Fruit fly (Drosophila melanogaster) whole organism, pupa: Measurements from ENCODE around the gene CG5953.

Source experiments
- CG10348 ChIP-seq: fragments of 200-800 bp; sonication (Bioruptor generic); IDR thresholded peaks from 2 replicates; pipeline ENCODE4 v1.3.6; 2022; ENCODE audit warnings: missing biosample characterization, missing genetic modification characterization
- CG12605 ChIP-seq: fragments of 200-800 bp; sonication (Bioruptor generic); IDR thresholded peaks from 2 replicates; pipeline ENCODE4 v1.3.6; 2022; ENCODE audit warnings: missing biosample characterization, missing genetic modification characterization
- CG13204 ChIP-seq: fragments of 200-800 bp; sonication (Bioruptor generic); optimal IDR thresholded peaks from 2 replicates; lab custom pipeline; 2018; ENCODE audit warnings: missing biosample characterization, mild to moderate bottlenecking, missing genetic modification characterization, moderate library complexity
- CG14655 ChIP-seq: fragments of 200-800 bp; sonication (Bioruptor generic); optimal IDR thresholded peaks from 3 replicates; lab custom pipeline; 2017; ENCODE audit warnings: mild to moderate bottlenecking, missing biosample characterization, missing genetic modification reagents, missing genetic modification characterization
- CG15710 ChIP-seq: fragments of 200-800 bp; sonication (Bioruptor generic); optimal IDR thresholded peaks from 2 replicates; lab custom pipeline; 2018; ENCODE audit warnings: missing biosample characterization, mild to moderate bottlenecking, missing genetic modification characterization, moderate library complexity
- CG17806 ChIP-seq: fragments of 200-800 bp; sonication (Bioruptor generic); optimal IDR thresholded peaks from 2 replicates; lab custom pipeline; 2018; ENCODE audit warnings: missing biosample characterization, mild to moderate bottlenecking, missing genetic modification characterization, moderate library complexity
- CG32121 ChIP-seq: fragments of 200-800 bp; sonication (Bioruptor generic); IDR thresholded peaks from 2 replicates; pipeline ENCODE4 v1.3.6; 2022; ENCODE audit warnings: missing biosample characterization, missing genetic modification characterization
- CG34367 ChIP-seq: fragments of 200-800 bp; sonication (Bioruptor generic); optimal IDR thresholded peaks from 2 replicates; lab custom pipeline; 2018; ENCODE audit warnings: missing biosample characterization, mild to moderate bottlenecking, missing genetic modification characterization
- CG4496 ChIP-seq: fragments of 200-800 bp; sonication (Bioruptor generic); IDR thresholded peaks from 3 replicates; pipeline ENCODE4 v1.3.6; 2022; ENCODE audit warnings: missing biosample characterization, missing genetic modification characterization
- CG8159 ChIP-seq: fragments of 200-800 bp; sonication (Bioruptor generic); optimal IDR thresholded peaks from 3 replicates; lab custom pipeline; 2018; ENCODE audit warnings: missing biosample characterization, mild to moderate bottlenecking, missing genetic modification characterization, moderate library complexity
- CG8301 ChIP-seq: fragments of 200-800 bp; sonication (Bioruptor generic); optimal IDR thresholded peaks from 2 replicates; lab custom pipeline; 2018; ENCODE audit warnings: missing biosample characterization, mild to moderate bottlenecking, missing genetic modification characterization
- CG9948 ChIP-seq: fragments of 200-800 bp; sonication (Bioruptor generic); optimal IDR thresholded peaks from 2 replicates; lab custom pipeline; 2018; ENCODE audit warnings: missing biosample characterization, mild to moderate bottlenecking, missing genetic modification characterization, moderate library complexity
- D1 ChIP-seq: fragments of 200-800 bp; sonication (Bioruptor generic); optimal IDR thresholded peaks from 2 replicates; lab custom pipeline; 2018; ENCODE audit warnings: missing biosample characterization, mild to moderate bottlenecking, missing genetic modification characterization, moderate library complexity
- EcR ChIP-seq: fragments of 200-800 bp; sonication (Bioruptor generic); optimal IDR thresholded peaks from 3 replicates; lab custom pipeline; 2019; ENCODE audit warnings: missing biosample characterization, missing genetic modification characterization, mild to moderate bottlenecking, moderate library complexity, missing genetic modification reagents
- Ets98B ChIP-seq: fragments of 200-800 bp; sonication (Bioruptor generic); IDR thresholded peaks from 2 replicates; pipeline ENCODE4 v1.3.6; 2022; ENCODE audit warnings: missing biosample characterization, missing genetic modification characterization
- Pif1A ChIP-seq: fragments of 200-800 bp; sonication (Bioruptor generic); optimal IDR thresholded peaks from 3 replicates; lab custom pipeline; 2016; ENCODE audit warnings: missing biosample characterization, missing genetic modification characterization
- Pif1B ChIP-seq: fragments of 200-800 bp; sonication (Bioruptor generic); optimal IDR thresholded peaks from 3 replicates; lab custom pipeline; 2016; ENCODE audit warnings: missing biosample characterization, missing genetic modification characterization
- Snoo ChIP-seq: fragments of 200-800 bp; sonication (Bioruptor generic); optimal IDR thresholded peaks from 3 replicates; lab custom pipeline; 2017; ENCODE audit warnings: missing biosample characterization, mild to moderate bottlenecking, missing genetic modification characterization, inconsistent platforms
- fd96Ca ChIP-seq: fragments of 200-800 bp; sonication (Bioruptor generic); IDR thresholded peaks from 3 replicates; pipeline ENCODE4 v1.3.6; 2022; ENCODE audit warnings: missing biosample characterization, missing genetic modification characterization
- gl ChIP-seq: fragments of 200-800 bp; sonication (Bioruptor generic); optimal IDR thresholded peaks from 2 replicates; lab custom pipeline; 2018; ENCODE audit warnings: missing biosample characterization, mild to moderate bottlenecking, missing genetic modification characterization
- rn ChIP-seq: fragments of 200-800 bp; sonication (Bioruptor generic); IDR thresholded peaks from 2 replicates; pipeline ENCODE4 v1.3.6; 2022; ENCODE audit warnings: missing biosample characterization, missing genetic modification characterization

CG5953 gene

DNA sequence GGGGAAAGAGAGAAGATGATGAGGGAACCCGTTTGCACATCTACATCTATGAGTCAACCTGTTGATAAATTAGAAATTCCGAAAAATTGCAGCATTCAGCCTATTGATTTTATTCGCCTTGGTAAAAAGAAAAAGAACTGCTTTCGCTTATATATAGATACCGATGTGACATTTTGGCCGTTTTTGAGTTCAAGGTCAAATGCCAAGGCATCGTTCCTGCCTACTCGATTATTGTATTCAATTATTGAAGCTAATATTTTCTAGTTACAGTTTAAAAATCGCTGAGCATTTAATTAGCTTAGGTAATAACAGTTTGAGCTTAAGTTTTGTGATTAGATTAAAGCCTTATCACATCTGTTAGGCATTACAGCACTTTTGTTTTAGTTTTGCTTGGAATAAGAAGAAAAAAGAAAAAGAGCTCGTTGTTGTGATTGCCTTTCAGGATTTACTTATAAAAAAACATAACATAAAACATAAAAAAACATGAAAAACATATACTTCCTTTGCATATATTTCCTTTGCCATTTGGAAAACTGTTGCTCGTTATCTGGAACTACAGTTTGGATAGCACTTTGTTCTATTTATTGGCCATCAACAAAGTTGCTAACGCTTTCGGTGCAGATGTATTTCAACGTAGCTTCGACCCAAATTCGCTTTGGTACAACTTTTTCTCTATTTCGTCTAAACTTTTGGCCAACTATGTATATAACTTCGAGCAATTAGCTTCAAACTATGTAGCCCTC, 38.5 kb downstream of the CG5953 start:
- TF ChIP-seq Pif1B (no peak), CG15710 (tag; lab: Kevin White, UChicago) (no peak), Pif1A (GFP tag; lab: Kevin White, UChicago) (no peak), CG10348 (GFP tag; lab: Robert Waterston, UW) (no peak), CG32121 (no peak), EcR (GFP tag; lab: Kevin White, UChicago) (no peak), rn (GFP tag; lab: Robert Waterston, UW) (no peak), CG4496 (GFP tag; lab: Robert Waterston, UW) (no peak), gl (tag; lab: Kevin White, UChicago) (no peak), CG8301 (tag; lab: Kevin White, UChicago) (no peak)
- TF ChIP-seq, all 21 proteins: peak for 0

DNA sequence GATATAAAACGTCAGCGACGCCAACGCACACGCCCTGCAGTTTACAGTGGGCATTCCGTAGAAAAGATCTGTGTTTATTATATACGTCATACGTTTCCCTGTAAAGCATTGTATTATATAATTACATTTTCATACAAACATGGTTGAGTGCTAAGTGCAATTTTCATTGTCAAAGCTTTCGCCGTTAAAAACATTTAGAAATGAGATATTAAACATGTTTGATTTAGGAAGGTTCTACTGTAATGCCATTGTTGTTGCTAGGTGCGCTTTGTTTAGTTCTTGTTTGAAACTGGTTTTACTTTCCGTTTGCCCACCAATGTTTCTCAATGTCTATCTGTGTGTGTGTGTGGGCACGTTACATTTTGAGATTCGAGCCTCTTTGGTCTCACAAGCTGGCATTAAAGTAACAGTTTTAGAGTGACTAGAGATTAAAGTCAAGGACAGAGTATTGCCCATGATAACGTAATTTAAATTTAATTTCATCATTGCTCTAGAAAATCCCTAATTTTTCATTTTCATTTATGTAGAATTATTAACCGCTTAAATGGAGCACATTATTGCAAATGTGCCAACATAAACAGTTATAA, 40.0 kb downstream of the CG5953 start:
- peak; percentile 89 for TF ChIP-seq CG8159
- peak; percentile 88 for TF ChIP-seq CG13204 (GFP tag; lab: Kevin White, UChicago)
- TF ChIP-seq EcR (GFP tag; lab: Kevin White, UChicago) = peak; percentile 54
- TF ChIP-seq CG9948 (tag; lab: Kevin White, UChicago) = peak; percentile 92
- TF ChIP-seq CG8301 (tag; lab: Kevin White, UChicago) = peak; percentile 90
- peak; percentile 91 for TF ChIP-seq fd96Ca
- peak; percentile 93 for TF ChIP-seq CG14655 (GFP tag; lab: Kevin White, UChicago)
- peak; percentile 94 for TF ChIP-seq CG4496 (GFP tag; lab: Robert Waterston, UW)
- TF ChIP-seq Snoo (tag; lab: Kevin White, UChicago) = peak; percentile 74
- peak; percentile 91 for TF ChIP-seq CG17806 (tag; lab: Kevin White, UChicago)
- TF ChIP-seq CG34367 (tag; lab: Kevin White, UChicago) = peak; percentile 93
- peak; percentile 83 for TF ChIP-seq D1 (tag; lab: Kevin White, UChicago)
- peak; percentile 50 for TF ChIP-seq rn (GFP tag; lab: Robert Waterston, UW)
- peak; percentile 85 for TF ChIP-seq Ets98B (GFP tag; lab: Robert Waterston, UW)
- TF ChIP-seq CG32121 = peak; percentile 85
- TF ChIP-seq Pif1B = peak; percentile 89
- TF ChIP-seq Pif1A (GFP tag; lab: Kevin White, UChicago) = peak; percentile 93
- TF ChIP-seq gl (tag; lab: Kevin White, UChicago) = peak; percentile 86
- TF ChIP-seq CG10348 (GFP tag; lab: Robert Waterston, UW) = peak; percentile 53; the same call in 1 of the 2 replicates
- peak; percentile 94 for TF ChIP-seq CG15710 (tag; lab: Kevin White, UChicago)
- peak; percentile 84 for TF ChIP-seq CG12605 (GFP tag; lab: Robert Waterston, UW)

- TF ChIP-seq CG4496 (GFP tag; lab: Robert Waterston, UW) (0 out of 3 replicates have a peak, but pooled peaks have one; percentile 12), gl (tag; lab: Kevin White, UChicago) (no peak)
These were observed 40.7 kb downstream of the CG5953 start for dm6 chr2L:16491752-16492616.

DNA sequence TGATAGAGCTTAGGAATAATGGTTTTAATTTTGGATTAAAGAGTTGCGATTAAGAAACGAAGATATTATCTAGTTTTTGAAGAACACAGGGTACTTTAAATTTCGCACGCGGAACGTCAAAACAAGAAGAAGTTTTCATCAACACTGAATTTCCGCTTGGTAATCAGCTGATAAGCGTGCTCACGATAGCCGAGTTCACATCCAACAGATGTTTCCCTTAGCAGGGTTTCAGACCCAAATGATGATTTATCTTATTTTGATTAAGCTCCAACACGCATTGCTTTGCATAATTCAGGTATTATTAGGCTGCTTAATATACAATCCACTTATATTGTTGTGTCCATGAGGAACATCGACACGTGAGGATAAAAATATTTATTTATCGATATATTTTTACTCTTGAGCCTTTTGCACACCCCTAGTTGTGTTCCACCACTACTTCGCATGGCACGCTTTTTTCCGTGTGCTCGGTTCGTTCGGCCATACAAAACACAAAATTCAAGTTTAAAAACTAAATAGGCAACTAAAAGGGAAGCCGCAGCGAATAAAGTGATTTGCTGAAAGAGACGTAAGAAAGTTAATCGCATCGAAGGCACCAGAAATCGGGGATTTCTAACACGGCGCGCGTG, 41.4 kb downstream of the CG5953 start, which contains the start of gene Tpr2:
Tpr2 (plus strand) TSS at position 418 of the 629 bp plus-strand sequence.
- TF ChIP-seq CG13204 (GFP tag; lab: Kevin White, UChicago) (no peak), Snoo (tag; lab: Kevin White, UChicago) (peak; percentile 41), Pif1B (peak; percentile 21), CG4496 (GFP tag; lab: Robert Waterston, UW) (0 out of 3 replicates have a peak, but pooled peaks have one; percentile 16), CG12605 (GFP tag; lab: Robert Waterston, UW) (no peak), EcR (GFP tag; lab: Kevin White, UChicago) (peak; percentile 12), CG8159 (peak; percentile 21), CG14655 (GFP tag; lab: Kevin White, UChicago) (no peak), CG15710 (tag; lab: Kevin White, UChicago) (peak; percentile 32)

DNA sequence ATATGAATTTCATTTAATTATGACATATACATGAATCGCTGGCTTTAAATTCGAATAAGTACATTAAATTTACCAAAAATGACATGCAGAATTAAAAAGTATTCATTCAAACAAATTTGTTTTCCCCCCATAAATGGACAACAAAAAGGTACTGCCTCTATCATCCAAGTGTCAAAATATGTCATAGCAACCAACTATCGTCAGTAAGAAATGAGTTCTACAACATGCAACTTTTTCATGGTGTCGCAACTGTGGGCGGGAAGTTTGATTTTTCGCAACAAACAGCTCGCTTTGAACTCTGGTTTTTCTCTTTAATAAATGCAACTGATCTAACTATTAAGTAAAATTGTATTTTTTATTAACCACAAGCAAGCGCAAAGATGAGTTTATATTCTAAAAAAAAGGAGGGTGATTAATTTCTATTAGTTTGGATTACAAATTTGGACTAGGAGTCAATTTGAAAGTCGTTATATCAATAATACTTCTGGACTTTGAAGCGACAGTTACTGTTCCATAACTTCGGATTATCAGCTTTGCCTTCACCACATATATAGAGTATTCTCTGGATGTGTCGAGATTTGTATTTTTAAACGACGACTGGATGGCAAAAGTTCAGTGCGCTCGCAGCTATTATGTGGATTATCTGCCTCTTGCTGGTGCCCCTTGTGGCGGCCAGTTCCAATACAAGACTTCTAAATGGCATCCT, 45.0 kb downstream of the CG5953 start, which contains the start of gene Nepl8:
Nepl8 (plus strand) TSS at position 578 of the 706 bp plus-strand sequence.
- no peak for TF ChIP-seq Pif1A (GFP tag; lab: Kevin White, UChicago)
- TF ChIP-seq D1 (tag; lab: Kevin White, UChicago) = peak; percentile 76
- no peak for TF ChIP-seq CG15710 (tag; lab: Kevin White, UChicago)
- TF ChIP-seq Snoo (tag; lab: Kevin White, UChicago) = no peak
- peak; percentile 15 for TF ChIP-seq CG14655 (GFP tag; lab: Kevin White, UChicago)
